Worm (Caenorhabditis elegans): Measurements from ENCODE around the gene chil-19.

The chil-19 gene

DNA sequence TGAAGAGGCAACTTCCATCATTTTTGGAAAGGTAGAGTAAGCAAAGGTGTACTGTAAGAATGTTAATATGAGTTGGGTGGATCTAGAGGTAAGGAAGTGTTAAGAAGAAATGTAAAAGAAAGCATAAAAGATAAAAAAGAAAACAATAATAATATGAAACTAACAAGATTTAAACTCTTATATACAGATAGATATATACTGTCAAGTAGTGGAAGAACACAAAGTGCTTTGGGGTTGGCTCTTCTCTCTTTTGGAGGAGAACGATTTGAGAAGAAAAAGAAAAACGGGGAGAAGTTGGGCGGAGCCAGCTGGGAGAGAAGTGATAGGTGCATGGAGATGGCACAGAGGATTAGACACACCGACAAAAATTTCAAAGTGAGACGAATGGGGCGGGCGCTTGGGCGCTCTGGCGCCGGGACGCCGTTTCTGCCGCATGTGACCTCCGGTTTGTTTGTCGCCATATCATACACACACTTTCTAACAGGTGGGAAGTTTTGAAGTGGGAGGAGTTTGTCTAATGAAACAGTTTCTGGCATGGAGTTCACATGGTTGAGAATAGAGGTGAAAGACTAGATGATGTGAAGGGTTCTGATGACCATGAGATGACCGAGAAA is 33.2 kb upstream of the chil-19 start, which contains the start of gene T19H5.4:
Gene T19H5.4 (minus strand): TSS at position 51 of the 614 bp plus-strand sequence.
- TF ChIP-seq ets-5 (GFP tag; IDR thresholded peaks at IDR 0.05) (no peak), jun-1 (tag; optimal IDR thresholded peaks at IDR 0.05) (peak; percentile 34), tbx-2 (tag; optimal IDR thresholded peaks at IDR 0.05) (peak; percentile 76), nhr-237 (tag; optimal IDR thresholded peaks at IDR 0.05) (no peak), unc-62 (GFP tag; optimal IDR thresholded peaks at IDR 0.05) (no peak), pag-3 (tag; optimal IDR thresholded peaks at IDR 0.05; ENCODE audit: borderline replicate concordance, insufficient read depth) (no peak), elt-2 (tag; optimal IDR thresholded peaks at IDR 0.05) (peak; percentile 65), nhr-47 (tag; optimal IDR thresholded peaks at IDR 0.05) (peak; percentile 44), C34B4.2 (tag; optimal IDR thresholded peaks at IDR 0.05) (no peak), lsy-2 (tag; optimal IDR thresholded peaks at IDR 0.05) (peak; percentile 11 to 32), dsc-1 (tag; optimal IDR thresholded peaks at IDR 0.05) (no peak), nhr-71 (tag; optimal IDR thresholded peaks at IDR 0.05) (peak; percentile 81), fkh-8 (tag; optimal IDR thresholded peaks at IDR 0.05) (no peak), sup-37 (GFP tag; optimal IDR thresholded peaks at IDR 0.05) (no peak), snu-23 (GFP tag; optimal IDR thresholded peaks at IDR 0.05) (peak; percentile 66), dpl-1 (GFP tag; optimal IDR thresholded peaks at IDR 0.05) (peak in 2 of 3 experiments; percentile 10 to 16), ztf-4 (tag; optimal IDR thresholded peaks at IDR 0.05) (no peak), tlp-1 (tag; optimal IDR thresholded peaks at IDR 0.05) (no peak), ceh-88 (GFP tag; IDR thresholded peaks at IDR 0.05) (no peak), hlh-4 (tag; optimal IDR thresholded peaks at IDR 0.05) (no peak), ama-1 (optimal IDR thresholded peaks at IDR 0.05) (no peak), nhr-20 (tag; optimal IDR thresholded peaks at IDR 0.05) (peak; percentile 85), nhr-77 (tag; optimal IDR thresholded peaks at IDR 0.05) (no peak), snpc-4 (tag; optimal IDR thresholded peaks at IDR 0.05) (no peak), ceh-63 (GFP tag; optimal IDR thresholded peaks at IDR 0.05) (no peak), grh-1 (GFP tag; IDR thresholded peaks at IDR 0.05) (peak; percentile 40; the same call in 1 of the 2 replicates), unc-86 (tag; optimal IDR thresholded peaks at IDR 0.05) (no peak), zip-4 (GFP tag; optimal IDR thresholded peaks at IDR 0.05) (no peak), irx-1 (tag; optimal IDR thresholded peaks at IDR 0.05) (no peak), lin-35 (GFP tag; optimal IDR thresholded peaks at IDR 0.05) (peak; percentile 15 to 61), sptf-1 (tag; optimal IDR thresholded peaks at IDR 0.05) (no peak), hlh-17 (GFP tag; optimal IDR thresholded peaks at IDR 0.05; ENCODE audit: borderline replicate concordance) (no peak), ceh-90 (tag; optimal IDR thresholded peaks at IDR 0.05) (no peak), ceh-8 (GFP tag; optimal IDR thresholded peaks at IDR 0.05) (no peak), nhr-11 (tag; optimal IDR thresholded peaks at IDR 0.05) (no peak), swsn-7 (tag; optimal IDR thresholded peaks at IDR 0.05) (peak; percentile 26), ceh-82 (tag; optimal IDR thresholded peaks at IDR 0.05) (peak; percentile 3 to 16 (median 12)), mef-2 (tag; optimal IDR thresholded peaks at IDR 0.05) (no peak), nhr-28 (tag; optimal IDR thresholded peaks at IDR 0.05) (no peak), mab-9 (GFP tag; IDR thresholded peaks at IDR 0.05) (no peak), aha-1 (tag; optimal IDR thresholded peaks at IDR 0.05) (no peak), C04F5.9 (tag; optimal IDR thresholded peaks at IDR 0.05) (no peak), lin-39 (tag; optimal IDR thresholded peaks at IDR 0.05) (no peak), xbp-1 (tag; optimal IDR thresholded peaks at IDR 0.05) (peak; percentile 18), fkh-10 (GFP tag; optimal IDR thresholded peaks at IDR 0.05) (no peak), unc-98 (GFP tag; IDR thresholded peaks at IDR 0.05) (no peak), nhr-76 (tag; optimal IDR thresholded peaks at IDR 0.05) (no peak), egl-27 (tag; optimal IDR thresholded peaks at IDR 0.05) (peak in 1 of 2 experiments; percentile 20), efl-1 (optimal IDR thresholded peaks at IDR 0.05) (peak; percentile 8 to 11), efl-1 (GFP tag; optimal IDR thresholded peaks at IDR 0.05 in 1 of 2) (peak in 1 of 2 experiments; percentile 90), elt-3 (tag; optimal IDR thresholded peaks at IDR 0.05) (peak in 4 of 6 experiments; percentile 45 to 68 (median 60)), Y116A8C.19 (tag; optimal IDR thresholded peaks at IDR 0.05; ENCODE audit: borderline replicate concordance) (no peak), fkh-4 (tag; optimal IDR thresholded peaks at IDR 0.05; ENCODE audit: borderline replicate concordance) (no peak)
